Worm (Caenorhabditis elegans) whole organism, L1 larva: ENCODE measurements around the gene efl-3.

Experiments
- C04F5.9 ChIP-seq: sonication (generic microtip); optimal IDR thresholded peaks from 2 replicates; lab custom pipeline; 2016; ENCODE audit warnings: missing genetic modification characterization, missing compliant biosample characterization
- C16A3.4 ChIP-seq: fragments of 150-350 bp; optimal IDR thresholded peaks from 2 replicates; lab custom pipeline; 2014; ENCODE audit warnings: missing biosample characterization, missing genetic modification characterization
- F16B12.6 ChIP-seq: fragments of 150-350 bp; optimal IDR thresholded peaks from 2 replicates; lab custom pipeline; 2014; ENCODE audit warnings: missing biosample characterization, missing genetic modification characterization
- aha-1 ChIP-seq: fragments of 150-350 bp; optimal IDR thresholded peaks from 2 replicates; lab custom pipeline; 2014; ENCODE audit warnings: missing biosample characterization, missing genetic modification characterization
- ama-1 ChIP-seq: fragments of 150-350 bp; optimal IDR thresholded peaks from 2 replicates; lab custom pipeline; 2014
- ceh-8 ChIP-seq: fragments of 200-800 bp; sonication (Bioruptor generic); optimal IDR thresholded peaks from 2 replicates; lab custom pipeline; 2018; ENCODE audit warnings: mild to moderate bottlenecking, missing genetic modification characterization, moderate library complexity, missing compliant biosample characterization
- ceh-82 ChIP-seq, 3 experiments: fragments of 150-350 bp in 1 of 3; sonication (generic microtip) in 2 of 3; optimal IDR thresholded peaks; 2 replicates each; lab custom pipeline; 2014 to 2017; ENCODE audit warnings: missing biosample characterization in 3 of 3, missing genetic modification characterization in 3 of 3
- ceh-88 ChIP-seq: fragments of 200-800 bp; sonication (Bioruptor generic); IDR thresholded peaks from 2 replicates; pipeline ENCODE4 v1.3.6; 2022; ENCODE audit warnings: missing genetic modification characterization, missing compliant biosample characterization
- ces-1 ChIP-seq: fragments of 150-350 bp; optimal IDR thresholded peaks from 2 replicates; lab custom pipeline; 2014; ENCODE audit warnings: missing biosample characterization, missing genetic modification reagents, missing genetic modification characterization
- dpl-1 ChIP-seq, 3 experiments: fragments of 150-350 bp in 2 of 3; sonication (generic microtip) in 1 of 3; optimal IDR thresholded peaks; 2 replicates each; lab custom pipeline; 2014 to 2017; ENCODE audit warnings: missing biosample characterization in 3 of 3, missing genetic modification characterization in 3 of 3, missing genetic modification reagents in 3 of 3
- efl-1 ChIP-seq, 4 experiments: fragments of 150-350 bp; optimal IDR thresholded peaks in 3 of 4; peaks in 1 of 4; 1 replicate in 1 of 4; 2 replicates in 3 of 4; lab custom pipeline; 2014; ENCODE audit warnings: missing biosample characterization in 2 of 4, missing genetic modification characterization in 2 of 4, missing genetic modification reagents in 2 of 4
- efl-3 ChIP-seq: fragments of 200-800 bp; sonication (Bioruptor generic); optimal IDR thresholded peaks from 2 replicates; lab custom pipeline; 2018; ENCODE audit warnings: mild to moderate bottlenecking, missing genetic modification characterization, missing compliant biosample characterization
- egl-27 ChIP-seq, 2 experiments: fragments of 150-350 bp in 1 of 2; sonication (generic microtip); optimal IDR thresholded peaks; 3 replicates each; lab custom pipeline; 2017 to 2018; ENCODE audit warnings: missing biosample characterization in 2 of 2, missing genetic modification characterization in 2 of 2, missing genetic modification reagents in 2 of 2
- elt-2 ChIP-seq: sonication (generic microtip); optimal IDR thresholded peaks from 2 replicates; lab custom pipeline; 2016; ENCODE audit warnings: missing genetic modification characterization, mild to moderate bottlenecking, inconsistent platforms, missing compliant biosample characterization, missing genetic modification reagents
- fkh-8 ChIP-seq: sonication (generic microtip); optimal IDR thresholded peaks from 2 replicates; lab custom pipeline; 2016; ENCODE audit warnings: mild to moderate bottlenecking, missing genetic modification characterization, missing compliant biosample characterization
- grh-1 ChIP-seq: fragments of 200-800 bp; sonication (Bioruptor generic); IDR thresholded peaks from 2 replicates; pipeline ENCODE4 v1.3.6; 2022; ENCODE audit warnings: missing genetic modification reagents, missing genetic modification characterization, missing compliant biosample characterization
- hlh-4 ChIP-seq: sonication (generic microtip); optimal IDR thresholded peaks from 2 replicates; lab custom pipeline; 2016; ENCODE audit warnings: mild to moderate bottlenecking, missing genetic modification characterization, missing compliant biosample characterization
- jun-1 ChIP-seq: fragments of 150-350 bp; optimal IDR thresholded peaks from 2 replicates; lab custom pipeline; 2014; ENCODE audit warnings: missing biosample characterization, missing genetic modification reagents, missing genetic modification characterization
- lin-13 ChIP-seq: fragments of 150-350 bp; optimal IDR thresholded peaks from 2 replicates; lab custom pipeline; 2014; ENCODE audit warnings: missing biosample characterization, missing genetic modification reagents, missing genetic modification characterization
- lin-14 ChIP-seq: fragments of 200-800 bp; sonication (Bioruptor generic); optimal IDR thresholded peaks from 2 replicates; lab custom pipeline; 2018; ENCODE audit warnings: mild to moderate bottlenecking, missing genetic modification characterization, moderate library complexity, missing compliant biosample characterization
- lin-15B ChIP-seq: fragments of 150-350 bp; sonication (generic microtip); optimal IDR thresholded peaks from 3 replicates; lab custom pipeline; 2014; ENCODE audit warnings: missing biosample characterization, missing genetic modification characterization
- lin-35 ChIP-seq, 2 experiments: fragments of 150-350 bp; optimal IDR thresholded peaks; 2 replicates each; lab custom pipeline; 2014; ENCODE audit warnings: missing biosample characterization in 2 of 2, missing genetic modification characterization in 2 of 2, missing genetic modification reagents in 2 of 2
- nhr-12 ChIP-seq: sonication (generic microtip); optimal IDR thresholded peaks from 2 replicates; lab custom pipeline; 2017; ENCODE audit warnings: missing biosample characterization, missing genetic modification characterization
- nhr-19 ChIP-seq: fragments of 200-800 bp; sonication (Bioruptor generic); conservative IDR thresholded peaks from 2 replicates; pipeline ENCODE4 v1.3.6; 2022; ENCODE audit warnings: missing genetic modification characterization, missing compliant biosample characterization
- nhr-237 ChIP-seq: fragments of 150-350 bp; optimal IDR thresholded peaks from 2 replicates; lab custom pipeline; 2014; ENCODE audit warnings: missing biosample characterization, missing genetic modification characterization
- nhr-71 ChIP-seq: sonication (generic microtip); optimal IDR thresholded peaks from 2 replicates; lab custom pipeline; 2016; ENCODE audit warnings: mild to moderate bottlenecking, missing genetic modification characterization, moderate library complexity, missing compliant biosample characterization
- nhr-77 ChIP-seq: fragments of 150-350 bp; optimal IDR thresholded peaks from 2 replicates; lab custom pipeline; 2014; ENCODE audit warnings: missing biosample characterization, missing genetic modification characterization
- nhr-85 ChIP-seq: sonication (generic microtip); peaks from one replicate; lab custom pipeline; 2016; ENCODE audit warnings: missing genetic modification characterization, inconsistent platforms, missing compliant biosample characterization
- pag-3 ChIP-seq: sonication (generic microtip); optimal IDR thresholded peaks from 2 replicates; lab custom pipeline; 2017; ENCODE audit warnings: missing genetic modification characterization, mild to moderate bottlenecking, missing compliant biosample characterization, antibody characterized with exemption, borderline replicate concordance; ENCODE audit not compliant: insufficient read depth
- snu-23 ChIP-seq: sonication (generic microtip); optimal IDR thresholded peaks from 2 replicates; lab custom pipeline; 2016; ENCODE audit warnings: missing genetic modification characterization, missing compliant biosample characterization
- sptf-1 ChIP-seq: fragments of 150-350 bp; optimal IDR thresholded peaks from 2 replicates; lab custom pipeline; 2014; ENCODE audit warnings: missing biosample characterization, missing genetic modification characterization
- swsn-7 ChIP-seq: sonication (generic microtip); optimal IDR thresholded peaks from 2 replicates; lab custom pipeline; 2016; ENCODE audit warnings: missing genetic modification characterization, missing compliant biosample characterization
- unc-30 ChIP-seq: sonication (generic microtip); optimal IDR thresholded peaks from 2 replicates; lab custom pipeline; 2017; ENCODE audit warnings: missing biosample characterization, missing genetic modification characterization
- unc-86 ChIP-seq: sonication (generic microtip); optimal IDR thresholded peaks from 2 replicates; lab custom pipeline; 2016; ENCODE audit warnings: missing genetic modification characterization, missing compliant biosample characterization
- unc-98 ChIP-seq: fragments of 200-800 bp; sonication (Bioruptor generic); IDR thresholded peaks from 2 replicates; pipeline ENCODE4 v1.3.6; 2022; ENCODE audit warnings: missing genetic modification characterization, missing compliant biosample characterization
- xbp-1 ChIP-seq: sonication (generic microtip); optimal IDR thresholded peaks from 2 replicates; lab custom pipeline; 2016; ENCODE audit warnings: missing genetic modification characterization, missing compliant biosample characterization
- zag-1 ChIP-seq: fragments of 150-350 bp; optimal IDR thresholded peaks from 2 replicates; lab custom pipeline; 2014; ENCODE audit warnings: missing biosample characterization, missing genetic modification characterization
- zip-4 ChIP-seq: fragments of 200-800 bp; sonication (Bioruptor generic); optimal IDR thresholded peaks from 2 replicates; lab custom pipeline; 2018; ENCODE audit warnings: mild to moderate bottlenecking, missing genetic modification characterization, moderate library complexity, missing compliant biosample characterization
- ztf-11 ChIP-seq, 2 experiments: sonication (generic microtip); optimal IDR thresholded peaks; 2 replicates each; lab custom pipeline; 2016 to 2017; ENCODE audit warnings: missing genetic modification characterization in 2 of 2, missing biosample characterization in 1 of 2, missing compliant biosample characterization in 1 of 2
- ztf-4 ChIP-seq: fragments of 150-350 bp; optimal IDR thresholded peaks from 2 replicates; lab custom pipeline; 2014; ENCODE audit warnings: missing biosample characterization, missing genetic modification characterization

The efl-3 gene

DNA sequence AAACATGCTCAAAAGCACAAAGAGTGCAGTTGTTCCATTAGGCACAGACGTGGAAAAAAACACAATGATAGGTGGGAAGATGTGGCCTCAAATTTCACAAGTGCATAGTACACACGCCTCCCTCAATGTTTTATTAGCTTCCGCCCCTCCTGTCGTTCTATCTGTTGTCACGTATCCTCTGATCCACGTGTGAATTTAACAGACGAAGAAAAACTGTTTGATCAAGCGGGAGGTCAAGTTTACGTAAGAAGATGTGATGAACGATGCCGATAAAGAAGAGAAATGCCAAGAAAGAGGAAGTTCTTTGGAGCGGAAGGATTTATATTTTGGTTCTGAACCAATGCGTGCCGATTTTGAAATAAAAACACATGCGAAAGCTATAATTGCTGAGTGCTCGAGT, 38.3 kb downstream of the efl-3 start (continued):
- TF ChIP-seq snu-23 (peak; percentile 8), nhr-77 (tag; lab: Kevin White, UChicago) (no peak), ceh-8 (no peak), zag-1 (no peak), ama-1 (no peak), jun-1 (tag; lab: Kevin White, UChicago) (no peak)

- peak; percentile 31 for TF ChIP-seq aha-1 (tag; lab: Kevin White, UChicago)
- peak; percentile 57 for TF ChIP-seq fkh-8 (tag; lab: Kevin White, UChicago)
- peak; percentile 55 for TF ChIP-seq lin-14 (GFP tag; lab: Kevin White, UChicago)
- TF ChIP-seq swsn-7 (tag; lab: Kevin White, UChicago): no peak
Measured at ce11 chrII:8451425-8451824, 39.0 kb downstream of the efl-3 start.

DNA sequence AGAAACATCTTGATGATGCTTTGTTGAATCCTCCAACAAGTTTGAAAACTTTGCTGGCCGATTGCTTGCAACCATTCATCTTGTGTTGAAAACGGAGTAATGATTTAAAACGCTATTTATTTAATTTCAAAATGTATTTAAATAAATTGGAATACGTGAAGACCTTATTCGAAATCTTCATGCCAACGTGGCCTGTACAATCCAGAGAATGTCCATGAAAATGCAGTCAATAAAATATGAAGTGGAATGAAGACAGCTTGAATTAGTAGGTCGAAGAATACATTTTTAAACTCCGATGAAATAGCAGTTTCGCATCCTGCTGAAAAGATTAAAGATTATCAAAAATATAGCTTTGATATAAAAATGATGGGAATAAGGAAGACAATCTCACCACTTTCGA, 42.0 kb downstream of the efl-3 start, which contains the start of gene F22B5.5:
TSS of gene F22B5.5 (minus strand) at position 101 of the 400 bp plus-strand sequence.
- no peak for TF ChIP-seq ces-1 (GFP tag; lab: Kevin White, UChicago)

ce11 chrII:8456094-8456493, 43.6 kb downstream of the efl-3 start, which contains the start of gene F22B5.6:
F22B5.6 (minus strand) TSS chrII:8456194.
- TF ChIP-seq nhr-19 (GFP tag; lab: Robert Waterston, UW): no peak
- no peak for TF ChIP-seq swsn-7 (tag; lab: Kevin White, UChicago)
- no peak for TF ChIP-seq efl-1 (optimal IDR thresholded peaks at IDR 0.05; lab: Kevin White, UChicago)
- TF ChIP-seq efl-1 (GFP tag; optimal IDR thresholded peaks at IDR 0.05 in 1 of 2; lab: Kevin White, UChicago): peak in 1 of 2 experiments; percentile 73
- TF ChIP-seq jun-1 (tag; lab: Kevin White, UChicago): no peak

ce11 chrII:8456681-8457389, 44.4 kb downstream of the efl-3 start:
- TF ChIP-seq pag-3: no peak
- TF ChIP-seq lin-35 (GFP tag; optimal IDR thresholded peaks at IDR 0.05; lab: Kevin White, UChicago): peak; percentile 13 to 55
- no peak for TF ChIP-seq lin-13
- TF ChIP-seq dpl-1 (GFP tag; optimal IDR thresholded peaks at IDR 0.05; lab: Kevin White, UChicago): peak in 2 of 3 experiments; percentile 6 to 59
- TF ChIP-seq hlh-4 (tag; lab: Kevin White, UChicago): no peak
- no peak for TF ChIP-seq efl-3 (GFP tag; lab: Kevin White, UChicago)
- no peak for TF ChIP-seq unc-30 (tag; lab: Kevin White, UChicago)
- TF ChIP-seq unc-98 (GFP tag; lab: Robert Waterston, UW): no peak
- no peak for TF ChIP-seq lin-15B
- no peak for TF ChIP-seq ces-1 (GFP tag; lab: Kevin White, UChicago)
- peak; percentile 60 for TF ChIP-seq F16B12.6
- peak; percentile 13 to 27 for TF ChIP-seq efl-1 (optimal IDR thresholded peaks at IDR 0.05; lab: Kevin White, UChicago)
- TF ChIP-seq efl-1 (GFP tag; optimal IDR thresholded peaks at IDR 0.05 in 1 of 2; lab: Kevin White, UChicago): peak; percentile 28 to 41
- TF ChIP-seq elt-2 (tag; lab: Kevin White, UChicago): no peak
- TF ChIP-seq, all 84 proteins: peak for 4

DNA sequence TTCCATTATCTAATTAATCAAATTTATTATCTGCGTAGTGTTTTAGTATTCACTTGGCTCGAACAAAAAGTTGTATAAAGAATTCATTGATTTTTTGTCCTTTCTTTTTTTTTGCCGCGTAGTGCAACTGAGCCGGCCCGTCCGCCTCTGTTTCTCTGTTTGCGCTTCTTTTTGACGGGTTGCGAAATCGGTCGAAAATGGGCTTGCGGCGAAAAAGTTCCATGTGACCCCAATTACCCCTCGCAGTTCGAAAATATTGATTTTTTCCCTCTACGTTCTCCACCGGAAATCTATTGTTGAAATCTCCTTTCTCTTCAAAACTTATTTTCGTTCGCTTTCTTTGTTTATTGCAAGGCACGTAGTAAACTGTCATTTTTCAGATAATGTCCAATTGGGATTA, 45.0 kb downstream of the efl-3 start, which contains the start of gene zyg-9:
TSS of gene zyg-9 (plus strand) at position 381 of the 400 bp plus-strand sequence.
- no peak for TF ChIP-seq ceh-8
- peak; percentile 48 for TF ChIP-seq nhr-85 (tag; lab: Kevin White, UChicago)
- TF ChIP-seq xbp-1 (tag; lab: Kevin White, UChicago): no peak
- TF ChIP-seq swsn-7 (tag; lab: Kevin White, UChicago): no peak
- no peak for TF ChIP-seq ztf-4
- no peak for TF ChIP-seq pag-3
- peak; percentile 14 for TF ChIP-seq nhr-71
- TF ChIP-seq sptf-1 (tag; lab: Kevin White, UChicago): no peak
- TF ChIP-seq efl-1 (optimal IDR thresholded peaks at IDR 0.05; lab: Kevin White, UChicago): no peak
- TF ChIP-seq efl-1 (GFP tag; optimal IDR thresholded peaks at IDR 0.05 in 1 of 2; lab: Kevin White, UChicago): peak; percentile 19 to 57
- TF ChIP-seq elt-2 (tag; lab: Kevin White, UChicago): no peak
- no peak for TF ChIP-seq unc-86 (tag; lab: Kevin White, UChicago)
- no peak for TF ChIP-seq zag-1
- no peak for TF ChIP-seq snu-23
- peak; percentile 70 for TF ChIP-seq zip-4 (GFP tag; lab: Kevin White, UChicago)
- TF ChIP-seq C04F5.9 (tag; lab: Kevin White, UChicago): no peak
- TF ChIP-seq nhr-237: no peak
- TF ChIP-seq nhr-12: no peak
- peak in 1 of 3 experiments; percentile 32 for TF ChIP-seq ceh-82 (tag; optimal IDR thresholded peaks at IDR 0.05; lab: Kevin White, UChicago)
- no peak for TF ChIP-seq egl-27 (tag; optimal IDR thresholded peaks at IDR 0.05; lab: Kevin White, UChicago)
- TF ChIP-seq unc-98 (GFP tag; lab: Robert Waterston, UW): no peak
- TF ChIP-seq C16A3.4: no peak
- no peak for TF ChIP-seq ztf-11 (tag; optimal IDR thresholded peaks at IDR 0.05; lab: Kevin White, UChicago)
- TF ChIP-seq grh-1 (GFP tag; lab: Robert Waterston, UW): no peak
- TF ChIP-seq ceh-88 (GFP tag; lab: Robert Waterston, UW): no peak
